Fruit fly (Drosophila melanogaster) Kc167 (cell line): ENCODE measurements around the gene Cpr62Bb.

Experiments
- Sin3A ChIP-seq: fragments of >200 bp; optimal IDR thresholded peaks from 2 replicates; lab custom pipeline; 2018; ENCODE audit warnings: missing external identifiers
- h ChIP-seq: fragments of >200 bp; optimal IDR thresholded peaks from 3 replicates; lab custom pipeline; 2018; ENCODE audit warnings: missing external identifiers
- insv ChIP-seq: fragments of >200 bp; optimal IDR thresholded peaks from 3 replicates; lab custom pipeline; 2018; ENCODE audit warnings: missing external identifiers
- psq ChIP-seq: fragments of >200 bp; optimal IDR thresholded peaks from 2 replicates; lab custom pipeline; 2017; ENCODE audit warnings: missing external identifiers

DNA sequence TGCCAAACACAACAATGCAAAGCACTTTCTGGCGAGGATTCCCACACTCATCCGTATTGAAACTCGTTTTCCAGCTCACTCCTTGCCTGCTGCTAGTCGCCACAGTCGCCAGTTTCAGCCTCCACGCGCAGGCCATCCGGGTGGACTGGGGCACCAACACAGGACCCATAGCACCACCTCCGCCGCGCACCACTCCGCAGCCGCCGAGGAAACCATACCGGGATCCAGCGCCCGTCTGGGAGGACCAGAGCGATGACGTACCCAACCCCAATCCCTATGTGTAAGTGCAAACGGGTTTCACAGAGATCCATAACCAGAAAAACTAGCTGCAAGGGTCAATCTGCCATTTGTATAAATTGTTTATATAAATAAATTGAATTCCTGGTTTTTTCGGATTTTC, 13.8 kb downstream of the Cpr62Bb start:
- TF ChIP-seq Sin3A (lab: Kevin White, UChicago) (no peak), h (lab: Kevin White, UChicago) (no peak), insv (lab: Kevin White, UChicago) (no peak), psq (lab: Kevin White, UChicago) (no peak)
